Fruit fly (Drosophila melanogaster): ENCODE measurements around the gene CG42324.

dm6 chr3L:3492116-3492747 lies 20.0 kb downstream of the CG42324 start:
- TF ChIP-seq Sox15 (GFP tag; optimal IDR thresholded peaks at IDR 0.05) (no peak), CG8119 (GFP tag; IDR thresholded peaks at IDR 0.05) (no peak), pdm3 (GFP tag; optimal IDR thresholded peaks at IDR 0.05) (no peak), topi (GFP tag; optimal IDR thresholded peaks at IDR 0.05) (no peak), Ets96B (tag; optimal IDR thresholded peaks at IDR 0.05) (no peak), CG4318 (GFP tag; optimal IDR thresholded peaks at IDR 0.05) (no peak), CG9139 (GFP tag; optimal IDR thresholded peaks at IDR 0.05) (no peak), CG6276 (GFP tag; optimal IDR thresholded peaks at IDR 0.05) (no peak), OdsH (GFP tag; optimal IDR thresholded peaks at IDR 0.05) (no peak)
